Fruit fly (Drosophila melanogaster): ENCODE data around the gene CG13658.

DNA sequence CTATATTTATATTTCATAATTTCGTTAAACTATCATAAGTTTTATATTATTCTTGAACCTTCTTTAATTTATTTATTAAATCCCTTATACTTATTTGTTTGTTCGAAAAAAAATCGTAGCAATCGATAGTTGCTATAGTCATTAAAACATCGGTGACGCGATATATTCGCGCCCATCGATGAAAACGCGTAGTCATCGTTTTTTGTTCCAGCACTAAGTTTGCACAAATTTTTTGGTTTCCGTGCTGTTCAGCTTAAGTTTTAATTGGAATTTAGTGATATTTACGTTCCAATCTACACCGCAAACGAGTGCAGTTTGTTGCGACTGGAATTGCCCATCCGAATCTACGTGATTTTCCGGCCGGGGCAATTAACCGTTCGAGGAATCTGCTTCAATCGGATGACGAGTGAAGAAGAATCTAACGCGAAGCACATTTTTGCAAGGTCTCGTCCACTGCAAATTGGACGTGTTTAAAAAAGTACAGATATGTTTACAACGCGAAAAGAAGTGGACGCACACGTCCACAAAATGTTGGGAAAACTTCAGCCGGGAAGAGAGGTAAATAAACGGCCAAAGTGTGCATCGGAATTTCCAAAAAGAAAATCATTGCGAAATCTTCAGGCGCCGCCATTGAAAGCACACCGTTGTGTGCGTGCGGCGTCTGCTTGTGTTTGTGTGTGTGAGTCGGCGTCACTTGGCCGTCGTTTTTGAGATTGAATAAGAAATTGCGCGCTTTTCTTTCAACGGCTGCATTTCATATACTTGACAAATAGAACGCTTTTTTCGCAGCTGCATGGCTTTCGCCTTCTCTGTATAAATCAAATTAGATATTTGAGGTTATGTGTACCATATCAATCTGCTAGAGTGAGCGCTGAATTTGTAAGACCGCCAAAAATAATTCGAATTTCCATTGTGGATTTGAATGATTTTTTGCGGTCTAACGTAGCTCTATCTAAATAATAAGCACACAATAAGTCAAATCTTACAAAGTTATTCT, 37.8 kb upstream of the CG13658 start, which contains the start of gene Nup358:
- no peak for TF ChIP-seq cyc (GFP tag; optimal IDR thresholded peaks at IDR 0.05)
- TF ChIP-seq Blimp-1 (GFP tag; optimal IDR thresholded peaks at IDR 0.05), result no peak
- no peak for TF ChIP-seq CG15336 (GFP tag; IDR thresholded peaks at IDR 0.05)
- no peak for TF ChIP-seq lz (GFP tag; optimal IDR thresholded peaks at IDR 0.05)
- TF ChIP-seq OdsH (GFP tag; optimal IDR thresholded peaks at IDR 0.05), result no peak
- TF ChIP-seq spab (GFP tag; optimal IDR thresholded peaks at IDR 0.05), result no peak
- no peak for TF ChIP-seq CG3919 (GFP tag; optimal IDR thresholded peaks at IDR 0.05)

All from whole organism, prepupa.